Fruit fly (Drosophila melanogaster) whole organism, embryonic: ENCODE measurements around the gene CG10996.

Source experiments
- Aef1 ChIP-seq: fragments of 200-800 bp; sonication (Bioruptor generic); IDR thresholded peaks from 3 replicates; pipeline ENCODE4 v1.3.6; 2022; ENCODE audit warnings: missing biosample characterization, missing genetic modification characterization
- Atf-2 ChIP-seq: fragments of 200-800 bp; sonication (Bioruptor generic); optimal IDR thresholded peaks from 2 replicates; lab custom pipeline; 2016; ENCODE audit warnings: missing biosample characterization, missing genetic modification characterization
- Awh ChIP-seq: fragments of 200-800 bp; sonication (Bioruptor generic); IDR thresholded peaks from 2 replicates; pipeline ENCODE4, ENCODE4 v1.3.6; 2022; ENCODE audit warnings: missing biosample characterization, missing genetic modification characterization
- CG10147 ChIP-seq: fragments of 200-800 bp; sonication (Bioruptor generic); optimal IDR thresholded peaks from 2 replicates; lab custom pipeline; 2019; ENCODE audit warnings: missing biosample characterization, mild to moderate bottlenecking, missing genetic modification characterization, moderate library complexity
- CG11560 ChIP-seq: fragments of 200-800 bp; sonication (Bioruptor generic); IDR thresholded peaks from 3 replicates; pipeline ENCODE4 v1.3.6; 2022; ENCODE audit warnings: missing biosample characterization, missing genetic modification characterization
- CG11696 ChIP-seq: fragments of 200-800 bp; sonication (Bioruptor generic); IDR thresholded peaks from 2 replicates; pipeline ENCODE4 v1.3.6; 2022; ENCODE audit warnings: missing biosample characterization, missing genetic modification characterization
- CG12391 ChIP-seq: fragments of 200-800 bp; sonication (Bioruptor generic); optimal IDR thresholded peaks from 3 replicates; lab custom pipeline; 2018; ENCODE audit warnings: missing biosample characterization, mild to moderate bottlenecking, missing genetic modification characterization, moderate library complexity
- CG13287 ChIP-seq: fragments of 200-800 bp; sonication (Bioruptor generic); IDR thresholded peaks from 2 replicates; pipeline ENCODE4 v1.3.6; 2022; ENCODE audit warnings: missing biosample characterization, missing genetic modification characterization; ENCODE audit not compliant: partially characterized antibody
- CG13894 ChIP-seq: fragments of 200-800 bp; sonication (Bioruptor generic); optimal IDR thresholded peaks from 3 replicates; lab custom pipeline; 2018; ENCODE audit warnings: missing biosample characterization, mild to moderate bottlenecking, missing genetic modification characterization, moderate library complexity
- CG15479 ChIP-seq: fragments of 200-800 bp; sonication (Bioruptor generic); optimal IDR thresholded peaks from 3 replicates; lab custom pipeline; 2019; ENCODE audit warnings: missing biosample characterization, mild to moderate bottlenecking, missing genetic modification characterization, moderate library complexity
- CG15696 ChIP-seq: fragments of 200-800 bp; sonication (Bioruptor generic); optimal IDR thresholded peaks from 2 replicates; lab custom pipeline; 2019; ENCODE audit warnings: missing biosample characterization, mild to moderate bottlenecking, missing genetic modification characterization, moderate library complexity
- CG17568 ChIP-seq: fragments of 200-800 bp; sonication (Bioruptor generic); optimal IDR thresholded peaks from 2 replicates; lab custom pipeline; 2018; ENCODE audit warnings: missing biosample characterization, mild to moderate bottlenecking, missing genetic modification characterization, moderate library complexity
- CG2199 ChIP-seq: fragments of 200-800 bp; sonication (Bioruptor generic); IDR thresholded peaks from 3 replicates; pipeline ENCODE4 v1.3.6; 2022; ENCODE audit warnings: missing biosample characterization, missing genetic modification characterization
- CG3847 ChIP-seq: fragments of 200-800 bp; sonication (Bioruptor generic); IDR thresholded peaks from 2 replicates; pipeline ENCODE4 v1.3.6; 2022; ENCODE audit warnings: missing biosample characterization, missing genetic modification characterization
- CG6175 ChIP-seq: fragments of 200-800 bp; sonication (Bioruptor generic); IDR thresholded peaks from 3 replicates; pipeline ENCODE4 v1.3.6; 2022; ENCODE audit warnings: missing biosample characterization, missing genetic modification characterization
- CG6683 ChIP-seq: fragments of 200-800 bp; sonication (Bioruptor generic); optimal IDR thresholded peaks from 2 replicates; lab custom pipeline; 2017; ENCODE audit warnings: missing biosample characterization, mild to moderate bottlenecking, missing genetic modification characterization, missing genetic modification reagents
- CG7271 ChIP-seq: fragments of 200-800 bp; sonication (Bioruptor generic); optimal IDR thresholded peaks from 2 replicates; lab custom pipeline; 2018; ENCODE audit warnings: missing biosample characterization, mild to moderate bottlenecking, missing genetic modification characterization, moderate library complexity
- CG7963 ChIP-seq: fragments of 200-800 bp; sonication (Bioruptor generic); IDR thresholded peaks from 3 replicates; pipeline ENCODE4 v1.3.6; 2022; ENCODE audit warnings: missing biosample characterization, missing genetic modification characterization; ENCODE audit not compliant: partially characterized antibody
- CG8281 ChIP-seq: fragments of 200-800 bp; sonication (Bioruptor generic); optimal IDR thresholded peaks from 2 replicates; lab custom pipeline; 2018; ENCODE audit warnings: missing biosample characterization, mild to moderate bottlenecking, missing genetic modification characterization, moderate library complexity
- CG8290 ChIP-seq, 3 experiments: fragments of 200-800 bp; sonication (Bioruptor generic); optimal IDR thresholded peaks; 2 replicates each; lab custom pipeline; 2016 to 2019; ENCODE audit warnings: missing biosample characterization in 3 of 3, missing genetic modification characterization in 3 of 3, mild to moderate bottlenecking in 2 of 3, moderate library complexity in 1 of 3
- CG8388 ChIP-seq: fragments of 200-800 bp; sonication (Bioruptor generic); optimal IDR thresholded peaks from 2 replicates; lab custom pipeline; 2019; ENCODE audit warnings: missing biosample characterization, mild to moderate bottlenecking, missing genetic modification characterization, moderate library complexity
- CG8478 ChIP-seq: fragments of >200 bp; optimal IDR thresholded peaks from 2 replicates; lab custom pipeline; 2018
- CG9876 ChIP-seq: fragments of 200-800 bp; sonication (Bioruptor generic); optimal IDR thresholded peaks from 2 replicates; lab custom pipeline; 2016; ENCODE audit warnings: missing biosample characterization, missing genetic modification characterization
- D ChIP-seq, 2 experiments: fragments of 200-800 bp in 1 of 2; fragments of >200 bp in 1 of 2; sonication (Bioruptor generic) in 1 of 2; optimal IDR thresholded peaks; 2 replicates in 1 of 2; 3 replicates in 1 of 2; lab custom pipeline; 2017; ENCODE audit warnings: mild to moderate bottlenecking in 1 of 2, missing biosample characterization in 1 of 2, missing genetic modification characterization in 1 of 2, missing genetic modification reagents in 1 of 2
- Dek ChIP-seq: fragments of 200-800 bp; sonication (Bioruptor generic); optimal IDR thresholded peaks from 3 replicates; lab custom pipeline; 2019; ENCODE audit warnings: missing biosample characterization, mild to moderate bottlenecking, missing genetic modification characterization, moderate library complexity
- HLH3B ChIP-seq: fragments of 200-800 bp; sonication (Bioruptor generic); IDR thresholded peaks from 2 replicates; pipeline ENCODE4 v1.3.6; 2022; ENCODE audit warnings: missing biosample characterization, missing genetic modification characterization
- HLH4C ChIP-seq: fragments of 200-800 bp; sonication (Bioruptor generic); IDR thresholded peaks from 3 replicates; pipeline ENCODE4 v1.3.6; 2022; ENCODE audit warnings: missing biosample characterization, missing genetic modification characterization; ENCODE audit not compliant: partially characterized antibody
- HmgD ChIP-seq: fragments of 200-800 bp; sonication (Bioruptor generic); optimal IDR thresholded peaks from 3 replicates; lab custom pipeline; 2016; ENCODE audit warnings: missing biosample characterization, missing genetic modification characterization
- Jarid2 ChIP-seq: fragments of 200-800 bp; sonication (Bioruptor generic); optimal IDR thresholded peaks from 3 replicates; lab custom pipeline; 2017; ENCODE audit warnings: mild to moderate bottlenecking, missing biosample characterization, missing genetic modification reagents, missing genetic modification characterization
- Lim3 ChIP-seq: fragments of 200-800 bp; sonication (Bioruptor generic); IDR thresholded peaks from 2 replicates; pipeline ENCODE4 v1.3.6; 2022; ENCODE audit warnings: missing biosample characterization, missing genetic modification characterization
- MTF-1 ChIP-seq: fragments of 200-800 bp; sonication (Bioruptor generic); optimal IDR thresholded peaks from 2 replicates; lab custom pipeline; 2018; ENCODE audit warnings: missing biosample characterization, mild to moderate bottlenecking, missing genetic modification characterization, borderline replicate concordance
- Med ChIP-seq: fragments of 200-800 bp; sonication (Bioruptor generic); peaks from one replicate; lab custom pipeline; 2016; ENCODE audit warnings: missing biosample characterization, missing genetic modification characterization, mild to moderate bottlenecking, inconsistent platforms, moderate library complexity
- Meics ChIP-seq: fragments of 200-800 bp; sonication (Bioruptor generic); optimal IDR thresholded peaks from 2 replicates; lab custom pipeline; 2017; ENCODE audit warnings: missing biosample characterization, mild to moderate bottlenecking, missing genetic modification characterization
- Myb ChIP-seq: fragments of 200-800 bp; sonication (Bioruptor generic); optimal IDR thresholded peaks from 2 replicates; lab custom pipeline; 2016; ENCODE audit warnings: missing biosample characterization, missing genetic modification characterization
- Nf-YB ChIP-seq: fragments of 200-800 bp; sonication (Bioruptor generic); optimal IDR thresholded peaks from 3 replicates; lab custom pipeline; 2019; ENCODE audit warnings: missing biosample characterization, mild to moderate bottlenecking, missing genetic modification characterization, moderate library complexity
- Vsx1 ChIP-seq: fragments of 200-800 bp; sonication (Bioruptor generic); optimal IDR thresholded peaks from 2 replicates; lab custom pipeline; 2017; ENCODE audit warnings: missing biosample characterization, mild to moderate bottlenecking, missing genetic modification characterization, missing genetic modification reagents
- fd102C ChIP-seq: fragments of 200-800 bp; sonication (Bioruptor generic); optimal IDR thresholded peaks from 2 replicates; lab custom pipeline; 2018; ENCODE audit warnings: missing biosample characterization, mild to moderate bottlenecking, missing genetic modification characterization, moderate library complexity
- fd64A ChIP-seq: fragments of 200-800 bp; sonication (Bioruptor generic); optimal IDR thresholded peaks from 3 replicates; lab custom pipeline; 2018; ENCODE audit warnings: missing biosample characterization, mild to moderate bottlenecking, missing genetic modification characterization
- insv ChIP-seq, 2 experiments: fragments of 200-800 bp; sonication (Bioruptor generic); optimal IDR thresholded peaks; 3 replicates each; lab custom pipeline; 2016 to 2018; ENCODE audit warnings: missing biosample characterization in 2 of 2, missing genetic modification characterization in 2 of 2
- jumu ChIP-seq: fragments of 200-800 bp; sonication (Bioruptor generic); optimal IDR thresholded peaks from 3 replicates; lab custom pipeline; 2016; ENCODE audit warnings: missing biosample characterization, missing genetic modification characterization
- lab ChIP-seq: fragments of 200-800 bp; sonication (Bioruptor generic); optimal IDR thresholded peaks from 3 replicates; lab custom pipeline; 2017; ENCODE audit warnings: missing biosample characterization, missing genetic modification characterization, mild to moderate bottlenecking, moderate library complexity, missing genetic modification reagents
- mam ChIP-seq: fragments of 200-800 bp; sonication (Bioruptor generic); optimal IDR thresholded peaks from 3 replicates; lab custom pipeline; 2016; ENCODE audit warnings: missing biosample characterization, missing genetic modification characterization
- nmo ChIP-seq: fragments of 200-800 bp; sonication (Bioruptor generic); optimal IDR thresholded peaks from 2 replicates; lab custom pipeline; 2018; ENCODE audit warnings: missing biosample characterization, mild to moderate bottlenecking, missing genetic modification characterization, moderate library complexity
- oc ChIP-seq: fragments of 200-800 bp; sonication (Bioruptor generic); optimal IDR thresholded peaks from 2 replicates; lab custom pipeline; 2018; ENCODE audit warnings: missing biosample characterization, mild to moderate bottlenecking, missing genetic modification characterization, moderate library complexity
- p53 ChIP-seq: fragments of 200-800 bp; sonication (Bioruptor generic); optimal IDR thresholded peaks from 2 replicates; lab custom pipeline; 2016; ENCODE audit warnings: missing biosample characterization, missing genetic modification characterization
- pnt ChIP-seq: fragments of 200-800 bp; sonication (Bioruptor generic); optimal IDR thresholded peaks from 3 replicates; lab custom pipeline; 2016; ENCODE audit warnings: missing biosample characterization, missing genetic modification characterization
- sqz ChIP-seq: fragments of 200-800 bp; sonication (Bioruptor generic); optimal IDR thresholded peaks from 3 replicates; lab custom pipeline; 2018; ENCODE audit warnings: missing biosample characterization, mild to moderate bottlenecking, missing genetic modification characterization
- tio ChIP-seq: fragments of 200-800 bp; sonication (Bioruptor generic); optimal IDR thresholded peaks from 2 replicates; lab custom pipeline; 2017; ENCODE audit warnings: missing biosample characterization, missing genetic modification characterization, inconsistent platforms
- vvl ChIP-seq: fragments of 200-800 bp; sonication (Bioruptor generic); IDR thresholded peaks from 2 replicates; pipeline ENCODE4 v1.3.6; 2022; ENCODE audit warnings: missing biosample characterization, missing genetic modification characterization
- wor ChIP-seq: fragments of 200-800 bp; sonication (Bioruptor generic); IDR thresholded peaks from 2 replicates; pipeline ENCODE4 v1.3.6; 2022; ENCODE audit warnings: missing biosample characterization, missing genetic modification characterization

Gene CG10996

dm6 chrX:13805554-13805953, 8.1 kb upstream of the CG10996 start (continued):
- no peak for TF ChIP-seq CG7963
- no peak for TF ChIP-seq MTF-1
- TF ChIP-seq Jarid2 (GFP tag; lab: Kevin White, UChicago) = no peak
- TF ChIP-seq oc (tag; lab: Kevin White, UChicago) = no peak
- TF ChIP-seq insv (GFP tag; optimal IDR thresholded peaks at IDR 0.05; lab: Kevin White, UChicago) = no peak
- peak; percentile 42 for TF ChIP-seq vvl (GFP tag; lab: Robert Waterston, UW)
- TF ChIP-seq CG11560 (tag; lab: Robert Waterston, UW) = no peak
- TF ChIP-seq CG13894 = no peak
- TF ChIP-seq CG8478 = peak; percentile 91
- TF ChIP-seq Awh (GFP tag; lab: Robert Waterston, UW) = 0 out of 2 replicates have a peak, but pooled peaks have one; percentile 14
- no peak for TF ChIP-seq Vsx1 (GFP tag; lab: Kevin White, UChicago)
- no peak for TF ChIP-seq CG12391
- peak; percentile 28 for TF ChIP-seq CG9876 (GFP tag; lab: Kevin White, UChicago)
- no peak for TF ChIP-seq Meics (GFP tag; lab: Kevin White, UChicago)
- TF ChIP-seq CG10147 (GFP tag; lab: Kevin White, UChicago) = no peak
- no peak for TF ChIP-seq Atf-2 (GFP tag; lab: Kevin White, UChicago)
- TF ChIP-seq nmo (GFP tag; lab: Kevin White, UChicago) = peak; percentile 23
- TF ChIP-seq Med (GFP tag; lab: Kevin White, UChicago) = peak; percentile 55
- no peak for TF ChIP-seq CG8388 (GFP tag; lab: Kevin White, UChicago)
- TF ChIP-seq Dek (tag; lab: Kevin White, UChicago) = no peak
- TF ChIP-seq CG6683 (GFP tag; lab: Kevin White, UChicago) = no peak
- TF ChIP-seq fd102C (GFP tag; lab: Kevin White, UChicago) = no peak
- TF ChIP-seq CG11696 = no peak
- peak; percentile 39 for TF ChIP-seq CG15696 (tag; lab: Kevin White, UChicago)
- TF ChIP-seq fd64A = peak; percentile 32
- no peak for TF ChIP-seq CG13287 (GFP tag; lab: Robert Waterston, UW)
- no peak for TF ChIP-seq HLH3B (GFP tag; lab: Robert Waterston, UW)
- TF ChIP-seq D (optimal IDR thresholded peaks at IDR 0.05; lab: Kevin White, UChicago) = peak; percentile 32
- no peak for TF ChIP-seq D (GFP tag; optimal IDR thresholded peaks at IDR 0.05; lab: Kevin White, UChicago)
- no peak for TF ChIP-seq Myb (GFP tag; lab: Kevin White, UChicago)
- no peak for TF ChIP-seq CG7271 (tag; lab: Kevin White, UChicago)
- no peak for TF ChIP-seq Lim3 (GFP tag; lab: Robert Waterston, UW)
- no peak for TF ChIP-seq jumu (GFP tag; lab: Kevin White, UChicago)
- TF ChIP-seq HLH4C = no peak
- TF ChIP-seq CG6175 (GFP tag; lab: Robert Waterston, UW) = no peak
- TF ChIP-seq CG17568 (GFP tag; lab: Kevin White, UChicago) = no peak
- TF ChIP-seq sqz (GFP tag; lab: Kevin White, UChicago) = no peak
- peak; percentile 22 for TF ChIP-seq CG8281
- 0 out of 3 replicates have a peak, but pooled peaks have one; percentile 66 for TF ChIP-seq CG2199 (GFP tag; lab: Robert Waterston, UW)
- no peak for TF ChIP-seq wor (GFP tag; lab: Robert Waterston, UW)
- TF ChIP-seq HmgD = peak; percentile 4
- TF ChIP-seq Aef1 (GFP tag; lab: Robert Waterston, UW) = no peak
- peak; percentile 16 for TF ChIP-seq Nf-YB
- peak; percentile 5 for TF ChIP-seq lab (GFP tag; lab: Kevin White, UChicago)
- TF ChIP-seq pnt (GFP tag; lab: Kevin White, UChicago) = no peak
- peak; percentile 92 for TF ChIP-seq CG8290 (GFP tag; optimal IDR thresholded peaks at IDR 0.05; lab: Kevin White, UChicago)
- peak; percentile 77 to 98 for TF ChIP-seq CG8290 (tag; optimal IDR thresholded peaks at IDR 0.05; lab: Kevin White, UChicago)
- TF ChIP-seq CG15479 (GFP tag; lab: Kevin White, UChicago) = peak; percentile 27
- no peak for TF ChIP-seq CG3847 (GFP tag; lab: Robert Waterston, UW)
- TF ChIP-seq tio = no peak
- no peak for TF ChIP-seq mam (GFP tag; lab: Kevin White, UChicago)
- TF ChIP-seq p53 = peak; percentile 25
